Fruit fly (Drosophila melanogaster): Measurements from ENCODE around the gene Eogt.

- TF ChIP-seq CG8301 (tag; optimal IDR thresholded peaks at IDR 0.05) (no peak), CG17806 (tag; optimal IDR thresholded peaks at IDR 0.05) (no peak)
These were observed 39.0 kb downstream of the Eogt start, which contains the start of gene CG34447 for dm6 chr2L:2419913-2420312.

All from whole organism, pupa.